Fruit fly (Drosophila melanogaster) whole organism, embryonic: ENCODE results near the gene CG14309.

Experiments used
- CG10366 ChIP-seq: fragments of 200-800 bp; sonication (Bioruptor generic); IDR thresholded peaks from 2 replicates; pipeline ENCODE4 v1.3.6; 2022; ENCODE audit warnings: missing biosample characterization, missing genetic modification characterization
- CG10979 ChIP-seq: fragments of 200-800 bp; sonication (Bioruptor generic); optimal IDR thresholded peaks from 2 replicates; lab custom pipeline; 2018; ENCODE audit warnings: missing biosample characterization, mild to moderate bottlenecking, missing genetic modification characterization, moderate library complexity
- CG13424 ChIP-seq: fragments of 200-800 bp; sonication (Bioruptor generic); optimal IDR thresholded peaks from 2 replicates; lab custom pipeline; 2019; ENCODE audit warnings: missing biosample characterization, mild to moderate bottlenecking, missing genetic modification characterization, moderate library complexity
- CG14014 ChIP-seq: fragments of 200-800 bp; sonication (Bioruptor generic); IDR thresholded peaks from 2 replicates; pipeline ENCODE4 v1.3.6; 2022; ENCODE audit warnings: missing biosample characterization, missing genetic modification characterization
- CG15514 ChIP-seq: fragments of 200-800 bp; sonication (Bioruptor generic); optimal IDR thresholded peaks from 3 replicates; lab custom pipeline; 2017; ENCODE audit warnings: missing biosample characterization, missing genetic modification characterization, mild to moderate bottlenecking, moderate library complexity, missing genetic modification reagents
- CG1602 ChIP-seq: fragments of 200-800 bp; sonication (Bioruptor generic); optimal IDR thresholded peaks from 3 replicates; lab custom pipeline; 2016; ENCODE audit warnings: missing biosample characterization, missing genetic modification characterization
- CG1603 ChIP-seq: fragments of 200-800 bp; sonication (Bioruptor generic); optimal IDR thresholded peaks from 2 replicates; lab custom pipeline; 2019; ENCODE audit warnings: missing biosample characterization, mild to moderate bottlenecking, missing genetic modification characterization, moderate library complexity
- CG17361 ChIP-seq: fragments of 200-800 bp; sonication (Bioruptor generic); IDR thresholded peaks from 3 replicates; pipeline ENCODE4 v1.3.6; 2022; ENCODE audit warnings: missing biosample characterization, missing genetic modification characterization
- CG17829 ChIP-seq: fragments of 200-800 bp; optimal IDR thresholded peaks from 2 replicates; lab custom pipeline; 2019; ENCODE audit warnings: missing biosample characterization, mild to moderate bottlenecking, missing genetic modification characterization, moderate library complexity
- CG18011 ChIP-seq: fragments of 200-800 bp; sonication (Bioruptor generic); optimal IDR thresholded peaks from 2 replicates; lab custom pipeline; 2017; ENCODE audit warnings: missing biosample characterization, missing genetic modification characterization, mild to moderate bottlenecking, moderate library complexity, missing genotype
- CG18764 ChIP-seq: fragments of 200-800 bp; sonication (Bioruptor generic); optimal IDR thresholded peaks from 3 replicates; lab custom pipeline; 2016; ENCODE audit warnings: missing biosample characterization, missing genetic modification characterization
- CG2116 ChIP-seq: fragments of 200-800 bp; sonication (Bioruptor generic); optimal IDR thresholded peaks from 3 replicates; lab custom pipeline; 2018; ENCODE audit warnings: missing biosample characterization, mild to moderate bottlenecking, missing genetic modification characterization
- CG2712 ChIP-seq: fragments of 200-800 bp; optimal IDR thresholded peaks from 3 replicates; lab custom pipeline; 2019; ENCODE audit warnings: missing biosample characterization, mild to moderate bottlenecking, missing genetic modification characterization, moderate library complexity
- CG30403 ChIP-seq: fragments of 200-800 bp; sonication (Bioruptor generic); optimal IDR thresholded peaks from 3 replicates; lab custom pipeline; 2016; ENCODE audit warnings: missing biosample characterization, missing genetic modification characterization
- CG30431 ChIP-seq: fragments of 200-800 bp; sonication (Bioruptor generic); optimal IDR thresholded peaks from 2 replicates; lab custom pipeline; 2017; ENCODE audit warnings: missing biosample characterization, missing genetic modification characterization
- CG4424 ChIP-seq: fragments of 200-800 bp; sonication (Bioruptor generic); optimal IDR thresholded peaks from 3 replicates; lab custom pipeline; 2016; ENCODE audit warnings: missing biosample characterization, missing genetic modification characterization
- CG7786 ChIP-seq: fragments of 200-800 bp; sonication (Bioruptor generic); optimal IDR thresholded peaks from 2 replicates; lab custom pipeline; 2016; ENCODE audit warnings: missing biosample characterization, missing genetic modification characterization
- CG8924 ChIP-seq: fragments of 200-800 bp; optimal IDR thresholded peaks from 3 replicates; lab custom pipeline; 2019; ENCODE audit warnings: missing biosample characterization, mild to moderate bottlenecking, missing genetic modification characterization, moderate library complexity
- CG9609 ChIP-seq: fragments of 200-800 bp; sonication (Bioruptor generic); optimal IDR thresholded peaks from 3 replicates; lab custom pipeline; 2016; ENCODE audit warnings: missing biosample characterization, missing genetic modification characterization
- Camta ChIP-seq: fragments of 200-800 bp; sonication (Bioruptor generic); optimal IDR thresholded peaks from 2 replicates; lab custom pipeline; 2016; ENCODE audit warnings: missing biosample characterization, missing genetic modification characterization
- Chrac-16 ChIP-seq: fragments of 200-800 bp; sonication (Bioruptor generic); optimal IDR thresholded peaks from 3 replicates; lab custom pipeline; 2016; ENCODE audit warnings: missing biosample characterization, missing genetic modification characterization
- ERR ChIP-seq: fragments of 200-800 bp; sonication (Bioruptor generic); optimal IDR thresholded peaks from 2 replicates; lab custom pipeline; 2016; ENCODE audit warnings: missing biosample characterization, missing genetic modification characterization
- HHEX ChIP-seq: fragments of 200-800 bp; sonication (Bioruptor generic); optimal IDR thresholded peaks from 3 replicates; lab custom pipeline; 2017; ENCODE audit warnings: missing biosample characterization, mild to moderate bottlenecking, missing genetic modification characterization, missing genetic modification reagents
- Lhr ChIP-seq: fragments of 200-800 bp; sonication (Bioruptor generic); optimal IDR thresholded peaks from 3 replicates; lab custom pipeline; 2017; ENCODE audit warnings: mild to moderate bottlenecking, missing biosample characterization, missing genetic modification reagents, missing genetic modification characterization
- Mad ChIP-seq: fragments of 200-800 bp; sonication (Bioruptor generic); optimal IDR thresholded peaks from 2 replicates; lab custom pipeline; 2016; ENCODE audit warnings: missing biosample characterization, missing genetic modification characterization
- Med ChIP-seq: fragments of 200-800 bp; sonication (Bioruptor generic); peaks from one replicate; lab custom pipeline; 2016; ENCODE audit warnings: missing biosample characterization, missing genetic modification characterization, mild to moderate bottlenecking, inconsistent platforms, moderate library complexity
- Meics ChIP-seq: fragments of 200-800 bp; sonication (Bioruptor generic); optimal IDR thresholded peaks from 2 replicates; lab custom pipeline; 2017; ENCODE audit warnings: missing biosample characterization, mild to moderate bottlenecking, missing genetic modification characterization
- NFAT ChIP-seq: fragments of 200-800 bp; sonication (Bioruptor generic); IDR thresholded peaks from 2 replicates; pipeline ENCODE4 v1.3.6; 2022; ENCODE audit warnings: missing biosample characterization, missing genetic modification characterization
- Nf-YC ChIP-seq: fragments of 200-800 bp; optimal IDR thresholded peaks from 3 replicates; lab custom pipeline; 2019; ENCODE audit warnings: missing biosample characterization, mild to moderate bottlenecking, missing genetic modification characterization, moderate library complexity
- Oli ChIP-seq: fragments of 200-800 bp; sonication (Bioruptor generic); optimal IDR thresholded peaks from 2 replicates; lab custom pipeline; 2018; ENCODE audit warnings: missing biosample characterization, mild to moderate bottlenecking, missing genetic modification characterization, moderate library complexity
- Opbp ChIP-seq: fragments of 200-800 bp; sonication (Bioruptor generic); IDR thresholded peaks from 3 replicates; pipeline ENCODE4 v1.3.6; 2022; ENCODE audit warnings: missing biosample characterization, missing genetic modification characterization; ENCODE audit not compliant: partially characterized antibody
- Spps ChIP-seq: fragments of 200-800 bp; sonication (Bioruptor generic); optimal IDR thresholded peaks from 2 replicates; lab custom pipeline; 2018; ENCODE audit warnings: missing biosample characterization, mild to moderate bottlenecking, missing genetic modification characterization
- Usf ChIP-seq: fragments of 200-800 bp; sonication (Bioruptor generic); optimal IDR thresholded peaks from 2 replicates; lab custom pipeline; 2017; ENCODE audit warnings: missing genotype, missing biosample characterization, missing genetic modification characterization
- bab2 ChIP-seq: fragments of 200-800 bp; sonication (Bioruptor generic); optimal IDR thresholded peaks from 2 replicates; lab custom pipeline; 2016; ENCODE audit warnings: missing biosample characterization, missing genetic modification characterization
- br ChIP-seq: fragments of >200 bp; optimal IDR thresholded peaks from 2 replicates; lab custom pipeline; 2017
- cato ChIP-seq: fragments of 200-800 bp; sonication (Bioruptor generic); optimal IDR thresholded peaks from 2 replicates; lab custom pipeline; 2016; ENCODE audit warnings: missing biosample characterization, missing genetic modification characterization, borderline replicate concordance
- dm ChIP-seq: fragments of 200-800 bp; sonication (Bioruptor generic); optimal IDR thresholded peaks from 3 replicates; lab custom pipeline; 2016; ENCODE audit warnings: missing biosample characterization, missing genetic modification characterization
- ems ChIP-seq: fragments of 200-800 bp; sonication (Bioruptor generic); optimal IDR thresholded peaks from 3 replicates; lab custom pipeline; 2016; ENCODE audit warnings: missing biosample characterization, missing genetic modification characterization
- fd102C ChIP-seq: fragments of 200-800 bp; sonication (Bioruptor generic); optimal IDR thresholded peaks from 2 replicates; lab custom pipeline; 2018; ENCODE audit warnings: missing biosample characterization, mild to moderate bottlenecking, missing genetic modification characterization, moderate library complexity
- gfzf ChIP-seq: fragments of 200-800 bp; sonication (Bioruptor generic); optimal IDR thresholded peaks from 2 replicates; lab custom pipeline; 2016; ENCODE audit warnings: missing biosample characterization, mild to moderate bottlenecking, missing genetic modification characterization, moderate library complexity
- h ChIP-seq: fragments of >200 bp; optimal IDR thresholded peaks from 2 replicates; lab custom pipeline; 2017
- ind ChIP-seq: fragments of 200-800 bp; sonication (Bioruptor generic); optimal IDR thresholded peaks from 3 replicates; lab custom pipeline; 2016; ENCODE audit warnings: missing biosample characterization, missing genetic modification characterization
- ken ChIP-seq: fragments of 200-800 bp; sonication (Bioruptor generic); IDR thresholded peaks from 3 replicates; pipeline ENCODE4 v1.3.6; 2022; ENCODE audit warnings: missing biosample characterization, missing genetic modification characterization
- nmo ChIP-seq: fragments of 200-800 bp; sonication (Bioruptor generic); optimal IDR thresholded peaks from 2 replicates; lab custom pipeline; 2018; ENCODE audit warnings: missing biosample characterization, mild to moderate bottlenecking, missing genetic modification characterization, moderate library complexity
- slbo ChIP-seq: fragments of 200-800 bp; sonication (Bioruptor generic); IDR thresholded peaks from 2 replicates; pipeline ENCODE4 v1.3.6; 2022; ENCODE audit warnings: missing biosample characterization, missing genetic modification characterization
- sob ChIP-seq: fragments of 200-800 bp; sonication (Bioruptor generic); IDR thresholded peaks from 2 replicates; pipeline ENCODE4 v1.3.6; 2022; ENCODE audit warnings: missing biosample characterization, missing genetic modification characterization
- tio ChIP-seq: fragments of 200-800 bp; sonication (Bioruptor generic); optimal IDR thresholded peaks from 2 replicates; lab custom pipeline; 2017; ENCODE audit warnings: missing biosample characterization, missing genetic modification characterization, inconsistent platforms
- ttk ChIP-seq: fragments of 200-800 bp; sonication (Bioruptor generic); IDR thresholded peaks from 2 replicates; pipeline ENCODE4 v2.1.2; 2022; ENCODE audit warnings: missing biosample characterization, missing genetic modification characterization
- vfl ChIP-seq: fragments of 200-800 bp; sonication (Bioruptor generic); optimal IDR thresholded peaks from 2 replicates; lab custom pipeline; 2016; ENCODE audit warnings: missing biosample characterization, missing genetic modification characterization
- zen ChIP-seq: fragments of 200-800 bp; sonication (Bioruptor generic); optimal IDR thresholded peaks from 3 replicates; lab custom pipeline; 2018; ENCODE audit warnings: missing biosample characterization, mild to moderate bottlenecking, missing genetic modification characterization, moderate library complexity

CG14309 gene

DNA sequence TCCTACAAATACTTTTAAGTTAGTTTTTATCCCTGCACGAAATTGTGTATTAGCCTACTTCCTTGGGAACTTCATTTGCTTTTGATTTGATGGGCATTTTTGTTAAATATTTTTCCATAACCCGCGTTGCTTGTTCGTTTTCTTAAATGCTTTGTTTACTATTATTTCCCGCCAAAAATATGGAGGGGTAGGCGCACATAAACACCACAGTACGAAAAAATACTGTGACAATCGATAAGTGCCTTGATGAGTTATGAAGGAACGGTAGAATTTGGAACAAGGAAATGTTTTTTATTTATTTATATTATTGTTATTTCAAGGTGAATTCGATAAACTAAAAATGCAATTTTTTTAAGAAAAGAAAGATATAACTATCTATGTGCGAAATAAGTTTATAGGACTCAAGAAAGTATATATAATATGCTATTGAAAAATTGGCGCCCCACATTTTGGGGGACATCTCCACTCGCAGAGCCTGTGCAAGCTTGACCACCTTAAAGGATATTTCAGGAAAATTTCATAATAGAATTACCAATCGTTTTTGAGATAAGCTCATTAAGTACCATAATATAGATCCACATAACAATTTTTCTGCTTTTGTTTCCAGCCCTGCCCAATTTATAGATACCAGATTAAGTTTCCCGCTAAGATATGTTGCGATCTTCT, 18.8 kb downstream of the CG14309 start, which contains the start of the genes WRNexo and Nup43 (continued):
- TF ChIP-seq CG9609 (GFP tag; lab: Kevin White, UChicago) (peak; percentile 29), ttk (peak; percentile 36; the same call in 1 of the 2 replicates), NFAT (GFP tag; lab: Robert Waterston, UW) (0 out of 2 replicates have a peak, but pooled peaks have one; percentile 40), CG18764 (GFP tag; lab: Kevin White, UChicago) (no peak), ERR (GFP tag; lab: Kevin White, UChicago) (no peak), CG30431 (GFP tag; lab: Kevin White, UChicago) (no peak), Oli (tag; lab: Kevin White, UChicago) (peak; percentile 35), Mad (GFP tag; lab: Kevin White, UChicago) (no peak), HHEX (GFP tag; lab: Kevin White, UChicago) (no peak), Nf-YC (tag; lab: Kevin White, UChicago) (peak; percentile 33), Lhr (peak; percentile 44), CG2116 (GFP tag; lab: Kevin White, UChicago) (peak; percentile 36), Opbp (no peak), vfl (GFP tag; lab: Kevin White, UChicago) (peak; percentile 2), CG4424 (peak; percentile 49), CG1602 (GFP tag; lab: Kevin White, UChicago) (peak; percentile 36), CG7786 (GFP tag; lab: Kevin White, UChicago) (no peak), CG13424 (peak; percentile 25), CG8924 (tag; lab: Kevin White, UChicago) (peak; percentile 29), CG17361 (GFP tag; lab: Robert Waterston, UW) (peak; percentile 84), zen (peak; percentile 12), CG14014 (GFP tag; lab: Robert Waterston, UW) (peak; percentile 43; the same call in 1 of the 2 replicates), fd102C (GFP tag; lab: Kevin White, UChicago) (no peak), Camta (GFP tag; lab: Kevin White, UChicago) (peak; percentile 3), Meics (GFP tag; lab: Kevin White, UChicago) (peak; percentile 42), ind (peak; percentile 49), cato (GFP tag; lab: Kevin White, UChicago) (peak; percentile 33), CG10979 (tag; lab: Kevin White, UChicago) (peak; percentile 9), Spps (tag; lab: Kevin White, UChicago) (no peak), br (lab: Kevin White, UChicago) (no peak), CG15514 (GFP tag; lab: Kevin White, UChicago) (peak; percentile 18), CG30403 (GFP tag; lab: Kevin White, UChicago) (peak; percentile 61), Usf (GFP tag; lab: Kevin White, UChicago) (no peak), ems (GFP tag; lab: Kevin White, UChicago) (peak; percentile 14), tio (GFP tag; lab: Kevin White, UChicago) (peak; percentile 46), Med (GFP tag; lab: Kevin White, UChicago) (peak; percentile 79), bab2 (GFP tag; lab: Kevin White, UChicago) (peak; percentile 32), sob (GFP tag; lab: Robert Waterston, UW) (peak; percentile 37; the same call in 1 of the 2 replicates), CG10366 (GFP tag; lab: Robert Waterston, UW) (peak; percentile 32; the same call in 1 of the 2 replicates), gfzf (GFP tag; lab: Kevin White, UChicago) (peak; percentile 82), h (lab: Kevin White, UChicago) (no peak), nmo (GFP tag; lab: Kevin White, UChicago) (peak; percentile 71), Chrac-16 (GFP tag; lab: Kevin White, UChicago) (peak; percentile 19), CG18011 (GFP tag; lab: Kevin White, UChicago) (peak; percentile 15), CG2712 (tag; lab: Kevin White, UChicago) (peak; percentile 53), ken (GFP tag; lab: Robert Waterston, UW) (peak; percentile 52; the same call in 1 of the 3 replicates), dm (peak; percentile 31), CG1603 (tag; lab: Kevin White, UChicago) (no peak), slbo (GFP tag; lab: Robert Waterston, UW) (peak; percentile 70), CG17829 (tag; lab: Kevin White, UChicago) (peak; percentile 45)
